Worm (Caenorhabditis elegans): ENCODE results near the gene F08B12.11.

DNA sequence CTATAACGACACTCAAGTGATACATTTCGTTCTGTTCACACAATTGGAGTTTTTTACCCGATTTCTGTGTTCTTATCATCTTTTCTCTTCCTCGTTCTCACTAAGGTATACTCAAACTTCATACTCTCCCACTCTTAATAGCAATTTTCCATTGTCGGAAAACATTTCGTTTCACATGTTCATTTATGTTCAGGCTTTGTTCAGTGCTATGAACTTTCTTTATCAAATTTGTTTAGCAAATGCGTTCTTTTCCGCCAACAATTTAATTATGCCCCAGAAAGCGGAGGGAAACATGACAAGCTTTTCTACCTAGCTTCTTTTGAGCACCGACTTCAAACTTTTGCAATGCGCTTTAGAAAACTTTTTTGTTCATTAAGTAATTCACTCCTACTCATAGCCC, 39.4 kb upstream of the F08B12.11 start:
- TF ChIP-seq nhr-237 (tag; optimal IDR thresholded peaks at IDR 0.05): no peak
- TF ChIP-seq mab-5 (tag; optimal IDR thresholded peaks at IDR 0.05): no peak
- TF ChIP-seq unc-62 (GFP tag; optimal IDR thresholded peaks at IDR 0.05): no peak
- TF ChIP-seq nhr-12 (tag; optimal IDR thresholded peaks at IDR 0.05): no peak
- peak; percentile 89 for TF ChIP-seq ces-1 (GFP tag; optimal IDR thresholded peaks at IDR 0.05)
- TF ChIP-seq nhr-28 (tag; optimal IDR thresholded peaks at IDR 0.05): no peak
